Worm (Caenorhabditis elegans) whole organism, dauer: ENCODE data around the gene M70.2.
"Not testable (repeated sequence)": the region's sequence is repeated elsewhere in the genome, so short reads cannot be mapped to it uniquely, and the experiment has no call there.

Source experiments
- unc-62 ChIP-seq: sonication (generic microtip); optimal IDR thresholded peaks from 2 replicates; lab custom pipeline; 2017; ENCODE audit warnings: missing biosample characterization, missing genetic modification reagents, missing genetic modification characterization

The M70.2 gene

ce11 chrIV:2245565-2245964, 2.7 kb downstream of the M70.2 start, which contains the start of gene M70.1:
M70.1 (plus strand) TSS chrIV:2245865.
- not testable (repeated sequence) for TF ChIP-seq unc-62 (GFP tag; lab: Kevin White, UChicago)

- TF ChIP-seq unc-62 (GFP tag; lab: Kevin White, UChicago), result no peak
These were observed 3.3 kb downstream of the M70.2 start for ce11 chrIV:2246150-2246549.

ce11 chrIV:2253392-2254048, 10.7 kb downstream of the M70.2 start:
- no peak for TF ChIP-seq unc-62 (GFP tag; lab: Kevin White, UChicago)

ce11 chrIV:2263564-2263963, 20.7 kb downstream of the M70.2 start, which contains the start of gene famp-1:
famp-1 (minus strand) TSS chrIV:2263664.
- no peak for TF ChIP-seq unc-62 (GFP tag; lab: Kevin White, UChicago)

- TF ChIP-seq unc-62 (GFP tag; lab: Kevin White, UChicago), result not testable (repeated sequence)
These were observed 32.7 kb downstream of the M70.2 start, which contains the start of gene M70.5 for ce11 chrIV:2275545-2275944. M70.5 (minus strand) TSS chrIV:2275622.

- no peak for TF ChIP-seq unc-62 (GFP tag; lab: Kevin White, UChicago)
These were observed 38.6 kb downstream of the M70.2 start for ce11 chrIV:2281353-2281976.

- TF ChIP-seq unc-62 (GFP tag; lab: Kevin White, UChicago), result no peak
These were observed 41.7 kb downstream of the M70.2 start for ce11 chrIV:2284462-2285047.

ce11 chrIV:2292119-2292518, 49.3 kb downstream of the M70.2 start:
- TF ChIP-seq unc-62 (GFP tag; lab: Kevin White, UChicago), result no peak
